Worm (Caenorhabditis elegans): ENCODE measurements around the gene haao-1.

DNA sequence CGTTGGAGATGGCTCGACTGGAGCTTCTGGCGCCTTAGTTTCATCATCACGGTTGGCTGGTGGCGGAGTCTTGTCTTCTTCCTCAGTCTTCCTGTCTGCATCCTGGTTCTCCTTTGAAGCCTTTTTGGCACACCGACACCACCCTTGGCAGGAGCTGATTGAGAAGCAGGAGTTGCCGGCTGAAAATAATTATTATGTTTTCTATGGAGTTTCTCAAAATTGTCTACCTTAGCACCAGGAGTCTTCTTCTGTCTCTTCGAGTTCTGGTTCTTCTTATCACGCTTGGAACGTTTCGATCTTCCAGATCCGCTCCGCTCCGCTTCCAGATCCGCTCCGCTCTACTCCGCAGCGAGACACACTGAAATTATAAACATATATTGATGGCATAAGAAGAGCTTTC is 24.1 kb upstream of the haao-1 start, which contains the start of gene K06A4.6:
- TF ChIP-seq nhr-77 (tag; optimal IDR thresholded peaks at IDR 0.05) (no peak), egl-27 (tag; optimal IDR thresholded peaks at IDR 0.05) (no peak), snpc-4 (tag; optimal IDR thresholded peaks at IDR 0.05) (no peak), lin-15B (tag; optimal IDR thresholded peaks at IDR 0.05) (no peak), ama-1 (optimal IDR thresholded peaks at IDR 0.05) (no peak), aha-1 (tag; optimal IDR thresholded peaks at IDR 0.05) (no peak), ceh-82 (tag; optimal IDR thresholded peaks at IDR 0.05) (no peak), unc-62 (GFP tag; optimal IDR thresholded peaks at IDR 0.05) (no peak), zag-1 (tag; optimal IDR thresholded peaks at IDR 0.05) (no peak), lin-39 (tag; optimal IDR thresholded peaks at IDR 0.05) (no peak), nhr-12 (tag; optimal IDR thresholded peaks at IDR 0.05) (no peak), unc-130 (tag; optimal IDR thresholded peaks at IDR 0.05) (no peak), blmp-1 (tag; optimal IDR thresholded peaks at IDR 0.05) (no peak)

Data from whole organism, L1 larva.